Worm (Caenorhabditis elegans) whole organism, L2 larva: Measurements from ENCODE around the gene T24D5.4.

ENCODE experiments used
- C34F6.9 ChIP-seq: fragments of 150-350 bp; optimal IDR thresholded peaks from 2 replicates; lab custom pipeline; 2014; ENCODE audit warnings: missing biosample characterization, missing genetic modification characterization
- F13H6.1 ChIP-seq: sonication (generic microtip); optimal IDR thresholded peaks from 2 replicates; lab custom pipeline; 2016; ENCODE audit warnings: missing genetic modification characterization, missing compliant biosample characterization
- R02D3.7 ChIP-seq: fragments of 150-350 bp; optimal IDR thresholded peaks from 2 replicates; lab custom pipeline; 2014; ENCODE audit warnings: missing biosample characterization, missing genetic modification characterization
- Y55F3AM.14 ChIP-seq: fragments of 200-800 bp; sonication (Bioruptor generic); optimal IDR thresholded peaks from 2 replicates; lab custom pipeline; 2018; ENCODE audit warnings: mild to moderate bottlenecking, missing genetic modification characterization, missing compliant biosample characterization
- ZK546.5 ChIP-seq: sonication (generic microtip); optimal IDR thresholded peaks from 2 replicates; lab custom pipeline; 2017; ENCODE audit warnings: missing biosample characterization, missing genetic modification characterization
- alr-1 ChIP-seq: fragments of 150-350 bp; optimal IDR thresholded peaks from 2 replicates; lab custom pipeline; 2014; ENCODE audit warnings: missing biosample characterization, missing genetic modification characterization
- aly-2 ChIP-seq: fragments of 150-350 bp; optimal IDR thresholded peaks from 2 replicates; lab custom pipeline; 2014; ENCODE audit warnings: missing biosample characterization, missing genetic modification characterization
- ama-1 ChIP-seq: fragments of 150-350 bp; optimal IDR thresholded peaks from 2 replicates; lab custom pipeline; 2018; ENCODE audit warnings: inconsistent platforms
- blmp-1 ChIP-seq: sonication (generic microtip); optimal IDR thresholded peaks from 2 replicates; lab custom pipeline; 2017; ENCODE audit warnings: missing genetic modification characterization, mild to moderate bottlenecking, missing compliant biosample characterization, antibody characterized with exemption, moderate library complexity; ENCODE audit not compliant: insufficient read depth
- ceh-16 ChIP-seq: fragments of 150-350 bp; optimal IDR thresholded peaks from 2 replicates; lab custom pipeline; 2014; ENCODE audit warnings: missing biosample characterization, missing genetic modification characterization
- ceh-82 ChIP-seq: fragments of 150-350 bp; optimal IDR thresholded peaks from 2 replicates; lab custom pipeline; 2014; ENCODE audit warnings: missing biosample characterization, missing genetic modification characterization
- crh-2 ChIP-seq: sonication (generic microtip); optimal IDR thresholded peaks from 2 replicates; lab custom pipeline; 2017; ENCODE audit warnings: missing biosample characterization, missing genetic modification characterization
- dmd-4 ChIP-seq: sonication (generic microtip); optimal IDR thresholded peaks from 2 replicates; lab custom pipeline; 2017; ENCODE audit warnings: missing biosample characterization, missing genetic modification characterization
- egl-27 ChIP-seq: sonication (generic microtip); optimal IDR thresholded peaks from 3 replicates; lab custom pipeline; 2017; ENCODE audit warnings: missing biosample characterization, missing genetic modification reagents, missing genetic modification characterization
- elt-1 ChIP-seq: fragments of 150-350 bp; optimal IDR thresholded peaks from 2 replicates; lab custom pipeline; 2014; ENCODE audit warnings: missing biosample characterization, missing genetic modification characterization
- elt-3 ChIP-seq: sonication (generic microtip); optimal IDR thresholded peaks from 2 replicates; lab custom pipeline; 2017; ENCODE audit warnings: missing biosample characterization, missing genetic modification characterization
- fos-1 ChIP-seq: fragments of 150-350 bp; optimal IDR thresholded peaks from 2 replicates; lab custom pipeline; 2014; ENCODE audit warnings: missing biosample characterization, missing genetic modification characterization
- gmeb-1 ChIP-seq: fragments of 150-350 bp; optimal IDR thresholded peaks from 2 replicates; lab custom pipeline; 2014; ENCODE audit warnings: missing biosample characterization, missing genetic modification characterization
- lin-11 ChIP-seq: fragments of 150-350 bp; sonication (generic microtip); optimal IDR thresholded peaks from 2 replicates; lab custom pipeline; 2014; ENCODE audit warnings: missing biosample characterization, missing genetic modification characterization, inconsistent platforms, mixed read lengths
- lin-13 ChIP-seq: fragments of 150-350 bp; optimal IDR thresholded peaks from 2 replicates; lab custom pipeline; 2014; ENCODE audit warnings: missing biosample characterization, missing genetic modification reagents, missing genetic modification characterization
- lin-39 ChIP-seq: fragments of 150-350 bp; optimal IDR thresholded peaks from 2 replicates; lab custom pipeline; 2014; ENCODE audit warnings: missing biosample characterization, missing genetic modification reagents, missing genetic modification characterization
- lsy-2 ChIP-seq, 2 experiments: fragments of 150-350 bp in 1 of 2; sonication (generic microtip) in 1 of 2; optimal IDR thresholded peaks; 2 replicates each; lab custom pipeline; 2014 to 2017; ENCODE audit warnings: missing biosample characterization in 2 of 2, missing genetic modification characterization in 2 of 2
- mab-5 ChIP-seq: fragments of 150-350 bp; optimal IDR thresholded peaks from 2 replicates; lab custom pipeline; 2014; ENCODE audit warnings: missing biosample characterization, missing genetic modification characterization
- mbf-1 ChIP-seq: sonication (generic microtip); optimal IDR thresholded peaks from 2 replicates; lab custom pipeline; 2017; ENCODE audit warnings: missing biosample characterization, missing genetic modification characterization
- mdl-1 ChIP-seq, 2 experiments: fragments of 150-350 bp in 1 of 2; sonication (generic microtip) in 1 of 2; optimal IDR thresholded peaks; 2 replicates each; lab custom pipeline; 2017; ENCODE audit warnings: missing biosample characterization in 2 of 2, missing genetic modification characterization in 2 of 2
- nhr-10 ChIP-seq: sonication (generic microtip); optimal IDR thresholded peaks from 2 replicates; lab custom pipeline; 2017; ENCODE audit warnings: missing biosample characterization, missing genetic modification characterization
- nhr-11 ChIP-seq: fragments of 150-350 bp; optimal IDR thresholded peaks from 2 replicates; lab custom pipeline; 2014; ENCODE audit warnings: missing biosample characterization, missing genetic modification characterization
- nhr-12 ChIP-seq: fragments of 150-350 bp; optimal IDR thresholded peaks from 2 replicates; lab custom pipeline; 2014; ENCODE audit warnings: missing biosample characterization, missing genetic modification characterization
- nhr-129 ChIP-seq: fragments of 150-350 bp; optimal IDR thresholded peaks from 2 replicates; lab custom pipeline; 2014; ENCODE audit warnings: missing biosample characterization, missing genetic modification characterization
- nhr-21 ChIP-seq: fragments of 150-350 bp; optimal IDR thresholded peaks from 2 replicates; lab custom pipeline; 2014; ENCODE audit warnings: missing biosample characterization, missing genetic modification characterization
- nhr-23 ChIP-seq: fragments of 150-350 bp; optimal IDR thresholded peaks from 2 replicates; lab custom pipeline; 2014; ENCODE audit warnings: missing biosample characterization, missing genetic modification reagents, missing genetic modification characterization
- nhr-237 ChIP-seq: fragments of 150-350 bp; optimal IDR thresholded peaks from 2 replicates; lab custom pipeline; 2014; ENCODE audit warnings: missing biosample characterization, missing genetic modification characterization
- nhr-25 ChIP-seq: fragments of 150-350 bp; sonication (generic microtip); optimal IDR thresholded peaks from 3 replicates; lab custom pipeline; 2014; ENCODE audit warnings: missing biosample characterization, missing genetic modification characterization
- nhr-6 ChIP-seq: fragments of 150-350 bp; optimal IDR thresholded peaks from 2 replicates; lab custom pipeline; 2014; ENCODE audit warnings: missing biosample characterization, missing genetic modification characterization
- nhr-77 ChIP-seq: fragments of 150-350 bp; optimal IDR thresholded peaks from 2 replicates; lab custom pipeline; 2014; ENCODE audit warnings: missing biosample characterization, missing genetic modification characterization
- peb-1 ChIP-seq: fragments of 150-350 bp; optimal IDR thresholded peaks from 2 replicates; lab custom pipeline; 2014; ENCODE audit warnings: missing biosample characterization, missing genetic modification characterization
- sem-4 ChIP-seq: fragments of 150-350 bp; optimal IDR thresholded peaks from 2 replicates; lab custom pipeline; 2014; ENCODE audit warnings: missing biosample characterization, missing genetic modification reagents, missing genetic modification characterization
- skn-1 ChIP-seq: sonication (generic microtip); optimal IDR thresholded peaks from 2 replicates; lab custom pipeline; 2017; ENCODE audit warnings: missing biosample characterization, missing genetic modification characterization
- sma-3 ChIP-seq: sonication (generic microtip); optimal IDR thresholded peaks from 2 replicates; lab custom pipeline; 2016; ENCODE audit warnings: missing genetic modification reagents, missing genetic modification characterization, missing compliant biosample characterization
- sma-9 ChIP-seq, 2 experiments: fragments of 150-350 bp in 1 of 2; sonication (generic microtip) in 1 of 2; optimal IDR thresholded peaks; 2 replicates each; lab custom pipeline; 2014 to 2016; ENCODE audit warnings: missing genetic modification characterization in 2 of 2, mild to moderate bottlenecking in 1 of 2, missing biosample characterization in 1 of 2, missing compliant biosample characterization in 1 of 2, missing genetic modification reagents in 1 of 2, moderate library complexity in 1 of 2
- snpc-4 ChIP-seq: fragments of 150-350 bp; optimal IDR thresholded peaks from 2 replicates; lab custom pipeline; 2014; ENCODE audit warnings: missing biosample characterization, missing genetic modification characterization
- unc-39 ChIP-seq: fragments of 150-350 bp; optimal IDR thresholded peaks from 2 replicates; lab custom pipeline; 2014; ENCODE audit warnings: missing biosample characterization, missing genetic modification characterization
- unc-55 ChIP-seq: fragments of 150-350 bp; sonication (generic microtip); optimal IDR thresholded peaks from 3 replicates; lab custom pipeline; 2014; ENCODE audit warnings: missing biosample characterization, missing genetic modification reagents, missing genetic modification characterization
- unc-62 ChIP-seq: fragments of 150-350 bp; optimal IDR thresholded peaks from 2 replicates; lab custom pipeline; 2014; ENCODE audit warnings: missing biosample characterization, missing genetic modification reagents, missing genetic modification characterization
- zag-1 ChIP-seq: fragments of 150-350 bp; optimal IDR thresholded peaks from 2 replicates; lab custom pipeline; 2014; ENCODE audit warnings: missing biosample characterization, missing genetic modification characterization
- ztf-1 ChIP-seq: fragments of 200-800 bp; sonication (Bioruptor generic); conservative IDR thresholded peaks from 2 replicates; pipeline ENCODE4 v1.3.6; 2022; ENCODE audit warnings: missing genetic modification characterization, missing compliant biosample characterization
- ztf-11 ChIP-seq: sonication (generic microtip); optimal IDR thresholded peaks from 2 replicates; lab custom pipeline; 2017; ENCODE audit warnings: missing biosample characterization, missing genetic modification characterization
- ztf-4 ChIP-seq: fragments of 150-350 bp; optimal IDR thresholded peaks from 2 replicates; lab custom pipeline; 2014; ENCODE audit warnings: missing biosample characterization, missing genetic modification characterization

Gene T24D5.4

ce11 chrX:12620310-12620709, 23.3 kb downstream of the T24D5.4 start:
- TF ChIP-seq nhr-21 (tag; lab: Kevin White, UChicago) (no peak), nhr-237 (tag; lab: Kevin White, UChicago) (no peak), ZK546.5 (tag; lab: Kevin White, UChicago) (no peak), snpc-4 (tag; lab: Kevin White, UChicago) (no peak), crh-2 (tag; lab: Kevin White, UChicago) (no peak), unc-39 (tag; lab: Kevin White, UChicago) (no peak), zag-1 (no peak), mbf-1 (tag; lab: Kevin White, UChicago) (no peak)

- TF ChIP-seq nhr-25 (tag; lab: Kevin White, UChicago) = no peak
- no peak for TF ChIP-seq egl-27
- TF ChIP-seq gmeb-1 (tag; lab: Kevin White, UChicago) = peak; percentile 22
- no peak for TF ChIP-seq mbf-1 (tag; lab: Kevin White, UChicago)
- TF ChIP-seq ztf-4 (tag; lab: Kevin White, UChicago) = no peak
- no peak for TF ChIP-seq aly-2 (tag; lab: Kevin White, UChicago)
- no peak for TF ChIP-seq mdl-1 (tag; optimal IDR thresholded peaks at IDR 0.05; lab: Kevin White, UChicago)
- TF ChIP-seq dmd-4 (tag; lab: Kevin White, UChicago) = no peak
- no peak for TF ChIP-seq ama-1 (lab: Kevin White, UChicago)
- no peak for TF ChIP-seq nhr-10 (tag; lab: Kevin White, UChicago)
- no peak for TF ChIP-seq ceh-16 (tag; lab: Kevin White, UChicago)
- TF ChIP-seq fos-1 = peak; percentile 94
- no peak for TF ChIP-seq nhr-23
- no peak for TF ChIP-seq lsy-2 (tag; optimal IDR thresholded peaks at IDR 0.05; lab: Kevin White, UChicago)
- TF ChIP-seq nhr-11 = no peak
- no peak for TF ChIP-seq ZK546.5 (tag; lab: Kevin White, UChicago)
- TF ChIP-seq elt-3 = no peak
- no peak for TF ChIP-seq alr-1 (tag; lab: Kevin White, UChicago)
- TF ChIP-seq skn-1 (tag; lab: Kevin White, UChicago) = no peak
- no peak for TF ChIP-seq lin-11 (tag; lab: Kevin White, UChicago)
- no peak for TF ChIP-seq snpc-4 (tag; lab: Kevin White, UChicago)
- TF ChIP-seq unc-62 (GFP tag; lab: Kevin White, UChicago) = no peak
- no peak for TF ChIP-seq nhr-77 (tag; lab: Kevin White, UChicago)
- no peak for TF ChIP-seq nhr-6
- no peak for TF ChIP-seq zag-1
- TF ChIP-seq ztf-11 (tag; lab: Kevin White, UChicago) = no peak
- TF ChIP-seq unc-39 (tag; lab: Kevin White, UChicago) = no peak
- TF ChIP-seq lin-13 (GFP tag; lab: Kevin White, UChicago) = no peak
- no peak for TF ChIP-seq ztf-1 (GFP tag; lab: Robert Waterston, UW)
- TF ChIP-seq nhr-21 (tag; lab: Kevin White, UChicago) = peak; percentile 38
- no peak for TF ChIP-seq mab-5 (tag; lab: Kevin White, UChicago)
- TF ChIP-seq peb-1 = no peak
- TF ChIP-seq nhr-237 (tag; lab: Kevin White, UChicago) = no peak
- peak; percentile 59 for TF ChIP-seq crh-2 (tag; lab: Kevin White, UChicago)
- no peak for TF ChIP-seq lin-39 (tag; lab: Kevin White, UChicago)
- no peak for TF ChIP-seq elt-1 (tag; lab: Kevin White, UChicago)
- TF ChIP-seq sem-4 (tag; lab: Kevin White, UChicago) = no peak
- TF ChIP-seq unc-55 (GFP tag; lab: Kevin White, UChicago) = no peak
- no peak for TF ChIP-seq C34F6.9 (tag; lab: Kevin White, UChicago)
- TF ChIP-seq nhr-129 (tag; lab: Kevin White, UChicago) = peak; percentile 25
- TF ChIP-seq R02D3.7 = no peak
- TF ChIP-seq sma-9 (GFP tag; optimal IDR thresholded peaks at IDR 0.05; lab: Kevin White, UChicago) = peak; percentile 92
- TF ChIP-seq sma-9 (tag; optimal IDR thresholded peaks at IDR 0.05; lab: Kevin White, UChicago) = no peak
- no peak for TF ChIP-seq nhr-12 (tag; lab: Kevin White, UChicago)
- TF ChIP-seq blmp-1 (tag; lab: Kevin White, UChicago) = no peak
- TF ChIP-seq Y55F3AM.14 (GFP tag; lab: Kevin White, UChicago) = no peak
- no peak for TF ChIP-seq F13H6.1 (tag; lab: Kevin White, UChicago)
- TF ChIP-seq sma-3 (GFP tag; lab: Kevin White, UChicago) = peak; percentile 55
- no peak for TF ChIP-seq ceh-82 (tag; lab: Kevin White, UChicago)
Observed at ce11 chrX:12627797-12628196, 30.8 kb downstream of the T24D5.4 start.
